Worm (Caenorhabditis elegans): Measurements from ENCODE around the gene mboa-4.

The mboa-4 gene

DNA sequence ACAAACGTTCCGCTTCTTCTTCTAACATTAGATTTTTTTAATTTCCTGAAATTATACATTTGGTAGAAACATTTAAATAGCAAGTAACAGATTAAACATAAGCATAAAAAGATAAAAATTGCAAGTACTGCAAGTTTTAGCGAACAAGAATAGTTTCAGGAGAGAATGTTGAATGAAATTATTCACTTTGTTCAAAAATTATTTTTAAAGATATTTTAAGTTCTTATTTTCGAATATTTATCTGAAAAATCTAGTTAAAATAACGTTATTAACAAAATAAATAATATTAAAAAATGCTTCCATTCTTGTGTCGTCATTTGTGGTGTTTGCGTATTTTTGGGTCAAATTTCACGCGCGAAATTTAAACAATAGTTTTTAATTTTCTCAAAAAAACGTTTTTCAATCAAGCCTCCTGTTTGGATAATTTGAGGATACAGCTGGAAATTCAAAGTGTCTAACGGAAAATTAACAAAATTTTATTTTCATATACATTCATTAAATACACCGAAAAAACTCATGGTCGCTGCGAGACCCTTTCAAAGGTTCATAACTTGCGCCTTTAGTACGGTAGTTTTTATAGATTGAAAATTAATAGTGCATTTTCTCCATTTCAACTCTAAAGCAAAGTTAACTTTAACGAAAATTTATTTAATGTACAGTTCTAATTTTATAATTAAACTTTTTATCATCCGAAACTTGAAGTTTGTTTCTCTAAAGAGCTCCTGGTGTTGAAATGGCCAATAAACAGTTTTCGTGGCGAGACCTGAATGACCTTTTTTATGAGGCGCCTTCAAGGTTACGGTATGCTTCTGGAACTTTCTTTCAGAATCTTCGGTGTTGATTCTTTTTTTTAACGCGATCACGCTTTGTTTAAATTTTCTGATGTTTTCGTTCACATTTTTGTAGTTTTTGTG is 17.2 kb downstream of the mboa-4 start, which contains the start of gene skih-2:
TSS of gene skih-2 (minus strand) at position 51 of the 914 bp plus-strand sequence.
- TF ChIP-seq dao-5 (tag; optimal IDR thresholded peaks at IDR 0.05) (no peak), W03F9.2 (tag; optimal IDR thresholded peaks at IDR 0.05) (peak; percentile 14)

DNA sequence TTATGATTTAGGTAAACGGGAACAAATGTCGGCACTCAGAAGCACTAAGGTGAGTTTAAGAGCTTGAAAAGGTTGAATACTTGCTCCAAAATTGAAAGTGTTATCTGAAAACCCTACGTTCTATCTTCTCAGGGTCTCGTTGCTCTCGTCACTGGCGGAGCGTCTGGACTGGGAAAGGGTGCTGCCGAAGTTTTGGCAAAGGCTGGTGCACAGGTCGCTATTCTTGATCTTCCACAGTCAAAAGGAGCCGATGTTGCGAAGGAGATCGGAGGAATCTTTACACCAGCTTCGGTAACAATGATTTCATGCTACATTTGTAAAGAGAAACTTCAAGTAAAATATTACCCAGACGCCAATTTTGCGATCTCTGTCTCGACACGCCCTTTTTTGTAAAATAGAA is 28.5 kb downstream of the mboa-4 start, which contains the start of gene ard-1:
TSS of gene ard-1 (plus strand) at position 12 of the 400 bp plus-strand sequence.
- no peak for TF ChIP-seq dao-5 (tag; optimal IDR thresholded peaks at IDR 0.05)
- no peak for TF ChIP-seq him-1 (tag; optimal IDR thresholded peaks at IDR 0.05)
- TF ChIP-seq W03F9.2 (tag; optimal IDR thresholded peaks at IDR 0.05) = no peak

DNA sequence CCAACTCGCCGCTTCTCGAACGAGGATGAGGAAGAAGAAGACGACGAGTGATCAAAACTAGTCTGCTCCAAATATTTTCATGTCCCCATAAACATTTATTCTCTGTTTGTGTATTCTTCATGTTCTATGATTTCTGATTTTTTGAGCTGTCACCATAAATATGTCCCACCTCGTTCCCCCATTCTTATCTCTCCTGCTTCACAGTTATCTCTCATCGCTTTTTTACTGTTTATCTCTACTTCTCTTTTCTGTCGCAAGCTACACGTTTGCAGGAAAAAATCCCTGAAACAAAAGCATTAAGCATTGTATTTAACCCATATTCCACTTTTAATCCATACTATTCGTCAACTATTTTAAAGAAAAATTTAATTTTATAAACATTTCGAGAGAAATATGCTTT is 29.0 kb downstream of the mboa-4 start:
- TF ChIP-seq him-1 (tag; optimal IDR thresholded peaks at IDR 0.05) = no peak
- TF ChIP-seq W03F9.2 (tag; optimal IDR thresholded peaks at IDR 0.05) = no peak
- no peak for TF ChIP-seq dao-5 (tag; optimal IDR thresholded peaks at IDR 0.05)

DNA sequence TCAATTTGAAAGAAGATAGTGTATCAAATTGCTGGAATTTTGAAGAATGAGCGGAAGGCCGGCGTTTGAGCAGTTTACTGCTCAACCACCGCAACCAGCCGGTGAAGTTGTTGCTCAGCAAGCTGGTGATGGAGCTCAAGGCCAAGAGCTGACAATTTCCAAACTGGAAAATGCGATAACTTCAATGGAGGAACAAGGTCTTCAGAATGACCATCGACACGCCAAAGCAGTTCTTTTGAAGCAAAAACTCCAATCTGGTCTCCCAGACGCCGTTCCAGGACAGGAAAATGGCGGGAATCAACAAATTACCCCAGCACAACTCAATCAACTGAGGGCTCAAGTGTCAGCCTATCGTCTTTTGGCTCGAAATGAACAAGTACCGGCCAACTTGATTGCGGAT is 33.8 kb downstream of the mboa-4 start:
- TF ChIP-seq dao-5 (tag; optimal IDR thresholded peaks at IDR 0.05) (no peak), W03F9.2 (tag; optimal IDR thresholded peaks at IDR 0.05) (no peak), him-1 (tag; optimal IDR thresholded peaks at IDR 0.05) (no peak)

DNA sequence TGAATTAATAATTGTTTCAGACTA is 34.0 kb downstream of the mboa-4 start, which contains the start of gene swsn-4:
TSS of gene swsn-4 (plus strand) at position 21 of the 24 bp plus-strand sequence.
- TF ChIP-seq him-1 (tag; optimal IDR thresholded peaks at IDR 0.05) = no peak

DNA sequence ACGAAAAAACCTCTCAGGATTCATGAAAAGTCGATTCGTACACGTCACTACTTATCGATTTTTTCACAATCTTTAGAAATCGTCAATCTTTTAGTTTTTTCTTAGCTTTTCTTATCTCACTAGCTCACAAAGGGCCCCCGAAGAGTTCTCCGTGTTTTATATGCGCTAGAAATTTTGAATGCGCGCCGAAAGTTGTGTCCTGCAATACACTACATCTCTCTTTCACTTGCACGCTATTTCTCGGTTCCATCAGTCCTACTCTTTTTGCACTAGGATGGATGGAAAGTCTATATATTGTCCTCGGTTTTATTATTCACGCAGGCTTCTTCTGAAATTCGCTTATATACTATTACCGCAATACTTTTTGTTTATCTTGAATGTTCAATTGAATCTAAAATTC is 34.2 kb downstream of the mboa-4 start:
- TF ChIP-seq W03F9.2 (tag; optimal IDR thresholded peaks at IDR 0.05) (no peak), him-1 (tag; optimal IDR thresholded peaks at IDR 0.05) (no peak), dao-5 (tag; optimal IDR thresholded peaks at IDR 0.05) (no peak)

DNA sequence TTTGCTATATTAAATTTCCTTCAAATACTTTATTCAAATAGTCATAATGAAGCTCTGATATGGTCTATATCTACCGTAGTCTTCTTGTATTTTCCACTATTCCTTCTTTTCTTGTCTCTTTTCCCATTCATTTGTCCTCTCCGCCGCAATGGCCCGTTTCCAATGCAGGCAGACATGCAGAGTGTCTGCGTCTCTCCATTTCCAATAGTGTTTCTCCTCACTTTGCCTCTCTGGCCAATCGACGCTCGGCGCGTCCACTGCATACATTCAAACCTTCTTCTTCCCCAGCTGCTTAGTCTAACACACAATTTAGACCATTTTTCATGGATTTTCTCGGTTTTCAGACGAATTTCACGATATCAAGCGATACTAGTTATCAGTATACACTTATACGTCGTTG is 34.6 kb downstream of the mboa-4 start:
- TF ChIP-seq him-1 (tag; optimal IDR thresholded peaks at IDR 0.05) (no peak), W03F9.2 (tag; optimal IDR thresholded peaks at IDR 0.05) (no peak), dao-5 (tag; optimal IDR thresholded peaks at IDR 0.05) (no peak)

DNA sequence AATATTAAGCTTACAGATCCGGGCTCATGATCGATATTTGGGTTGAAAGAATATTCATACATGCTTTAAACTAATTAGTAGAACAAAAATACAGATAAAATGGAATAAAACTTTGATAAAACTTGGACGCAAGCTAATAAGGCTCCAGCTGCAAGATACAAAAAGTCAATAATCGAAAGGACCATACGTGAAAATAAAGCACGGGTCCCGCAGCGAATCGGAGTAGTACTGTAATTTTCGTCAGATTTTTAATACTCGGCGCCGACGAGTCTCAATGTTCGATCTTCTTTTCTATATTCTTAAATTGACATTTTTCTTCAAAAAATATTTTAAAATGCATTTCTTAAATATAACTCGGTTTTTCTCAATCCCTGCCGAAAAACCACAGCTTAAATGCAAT is 35.1 kb downstream of the mboa-4 start, which contains the start of gene spo-11:
TSS of gene spo-11 (minus strand) at position 189 of the 400 bp plus-strand sequence.
- TF ChIP-seq dao-5 (tag; optimal IDR thresholded peaks at IDR 0.05) = no peak
- TF ChIP-seq him-1 (tag; optimal IDR thresholded peaks at IDR 0.05) = no peak
- TF ChIP-seq W03F9.2 (tag; optimal IDR thresholded peaks at IDR 0.05) = no peak

DNA sequence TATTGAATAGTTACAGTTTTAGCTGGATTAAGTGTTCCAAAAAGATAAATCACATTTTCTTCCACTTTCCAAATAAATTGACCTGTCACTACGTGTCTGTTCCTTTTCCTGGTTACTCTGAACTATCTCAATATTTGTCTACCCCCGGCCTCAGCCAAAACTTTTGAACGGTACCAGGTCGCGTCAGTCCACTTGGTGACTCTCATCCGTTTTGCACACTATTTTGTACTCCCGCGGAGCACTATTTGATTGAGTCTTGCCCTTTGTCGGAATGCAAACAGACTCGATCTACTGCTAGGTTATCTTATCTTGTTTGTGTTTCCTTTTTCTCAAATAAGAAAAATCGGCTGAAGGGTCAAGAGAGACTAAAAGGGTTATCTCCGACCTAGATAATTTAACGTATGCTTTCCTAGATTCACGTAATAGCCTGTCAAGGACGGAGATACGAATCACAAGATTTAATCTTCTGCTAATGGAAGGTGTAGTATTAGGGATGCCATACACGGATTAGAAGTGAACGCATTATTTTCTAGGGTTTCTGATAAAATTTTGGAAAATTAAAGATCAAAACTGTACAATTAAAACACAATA is 39.7 kb downstream of the mboa-4 start:
- TF ChIP-seq him-1 (tag; optimal IDR thresholded peaks at IDR 0.05) (no peak), W03F9.2 (tag; optimal IDR thresholded peaks at IDR 0.05) (no peak), dao-5 (tag; optimal IDR thresholded peaks at IDR 0.05) (no peak)

DNA sequence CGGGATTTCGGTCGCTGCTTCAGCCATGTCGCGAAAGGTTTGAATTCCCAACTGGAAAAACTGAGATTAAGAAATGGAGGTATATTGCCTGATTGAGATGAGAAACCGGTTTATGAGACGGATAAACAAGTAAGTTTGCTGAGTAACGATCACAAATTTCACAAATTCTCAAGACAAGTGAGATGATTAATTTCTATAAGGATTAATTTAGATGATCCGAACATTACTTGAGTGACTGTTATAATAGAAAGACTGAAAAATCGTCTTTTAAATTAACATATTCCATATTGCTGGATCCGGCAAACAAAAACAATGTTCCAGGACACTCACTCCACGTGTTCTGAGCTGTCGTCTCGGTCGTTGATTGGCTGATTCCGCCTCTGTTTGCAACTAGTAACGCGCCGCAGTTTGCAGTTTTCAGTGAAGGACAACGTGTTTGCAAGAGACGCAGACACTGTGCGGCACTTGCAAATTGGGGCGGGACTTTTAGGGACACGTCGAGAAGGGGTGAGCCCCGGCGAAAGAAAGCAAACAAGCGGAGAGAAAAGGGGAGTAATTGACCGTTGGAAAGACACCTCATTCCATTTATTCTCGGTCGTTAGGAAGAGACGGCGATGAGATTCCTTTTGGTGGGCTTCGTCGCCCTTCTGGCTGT is 40.8 kb downstream of the mboa-4 start, which contains the start of the genes imp-2 and enpl-1:
TSS of gene imp-2 (minus strand) at position 51 of the 655 bp plus-strand sequence.
TSS of gene enpl-1 (plus strand) at position 462 of the 655 bp plus-strand sequence.
- TF ChIP-seq dao-5 (tag; optimal IDR thresholded peaks at IDR 0.05) (no peak), W03F9.2 (tag; optimal IDR thresholded peaks at IDR 0.05) (peak; percentile 45), him-1 (tag; optimal IDR thresholded peaks at IDR 0.05) (no peak)

DNA sequence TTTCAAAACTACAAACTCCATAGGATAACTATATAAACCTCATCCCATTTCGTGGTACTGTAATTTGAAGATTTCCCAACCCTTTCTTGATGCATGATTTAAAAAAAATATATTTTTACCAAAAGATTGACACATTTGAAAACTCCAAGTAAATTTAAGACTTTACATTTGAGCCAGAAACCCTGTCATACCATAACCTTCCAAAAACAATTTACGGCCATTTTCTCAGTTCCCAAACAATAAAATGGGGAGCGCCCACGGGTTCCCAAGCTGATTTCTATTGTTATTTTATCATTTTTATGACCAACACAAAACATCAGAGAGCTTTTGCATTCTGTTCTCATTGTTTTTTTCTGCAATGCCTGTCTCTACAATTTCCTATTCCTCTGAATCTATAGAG is 47.1 kb downstream of the mboa-4 start, which contains the start of gene clc-9:
TSS of gene clc-9 (plus strand) at position 301 of the 400 bp plus-strand sequence.
- TF ChIP-seq W03F9.2 (tag; optimal IDR thresholded peaks at IDR 0.05) (no peak), dao-5 (tag; optimal IDR thresholded peaks at IDR 0.05) (no peak), him-1 (tag; optimal IDR thresholded peaks at IDR 0.05) (no peak)

DNA sequence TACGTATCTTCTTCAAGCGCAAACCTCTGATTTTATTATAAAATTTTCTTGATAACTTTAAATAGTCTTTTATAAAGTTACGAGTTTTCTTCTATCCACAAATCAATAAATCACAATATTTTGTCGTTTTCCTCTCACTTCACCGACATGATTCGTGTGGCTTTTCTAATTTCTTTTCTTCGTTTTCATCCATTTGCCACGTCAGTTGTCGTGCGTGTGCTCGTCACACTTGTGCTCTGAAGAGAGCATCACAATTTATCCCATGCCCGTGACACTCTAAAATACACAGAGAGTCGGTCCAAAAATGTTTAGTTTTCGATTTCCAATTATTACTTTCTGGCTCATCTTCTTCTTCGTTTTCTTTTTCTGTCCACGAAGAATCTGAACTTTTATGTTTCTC is 47.9 kb downstream of the mboa-4 start:
- TF ChIP-seq dao-5 (tag; optimal IDR thresholded peaks at IDR 0.05) = no peak
- TF ChIP-seq him-1 (tag; optimal IDR thresholded peaks at IDR 0.05) = no peak
- no peak for TF ChIP-seq W03F9.2 (tag; optimal IDR thresholded peaks at IDR 0.05)

DNA sequence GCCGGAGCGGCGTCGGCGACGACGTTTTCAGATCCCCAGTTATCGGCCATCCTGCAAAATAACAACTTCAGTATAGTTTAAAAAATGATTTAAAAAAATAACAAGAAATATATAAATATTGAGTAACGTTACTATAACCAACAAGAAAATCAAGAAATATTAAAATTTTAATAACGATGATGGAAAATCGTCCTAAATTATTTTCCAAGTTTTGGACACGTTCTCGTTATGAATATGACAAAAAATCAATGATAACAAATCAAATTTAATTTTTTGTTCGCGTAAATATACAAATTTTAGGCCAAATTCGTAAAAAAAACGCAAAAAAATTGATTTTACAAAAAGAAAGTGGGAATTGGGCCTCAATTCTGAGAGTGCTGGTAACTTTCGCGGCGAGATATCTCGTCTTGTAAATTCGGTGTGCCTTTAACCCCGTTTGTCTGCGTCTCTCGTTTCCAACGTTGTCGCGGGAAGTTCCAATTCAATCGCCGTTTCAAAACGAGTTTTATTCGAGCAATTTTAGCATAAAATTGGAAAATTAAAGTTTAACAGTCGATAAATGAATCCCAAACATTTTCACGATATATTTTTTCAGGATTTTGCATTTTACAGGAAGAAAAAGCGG is 48.7 kb downstream of the mboa-4 start, which contains the start of gene rps-5:
TSS of gene rps-5 (minus strand) at position 51 of the 625 bp plus-strand sequence.
- TF ChIP-seq him-1 (tag; optimal IDR thresholded peaks at IDR 0.05) (no peak), W03F9.2 (tag; optimal IDR thresholded peaks at IDR 0.05) (peak; percentile 71)

DNA sequence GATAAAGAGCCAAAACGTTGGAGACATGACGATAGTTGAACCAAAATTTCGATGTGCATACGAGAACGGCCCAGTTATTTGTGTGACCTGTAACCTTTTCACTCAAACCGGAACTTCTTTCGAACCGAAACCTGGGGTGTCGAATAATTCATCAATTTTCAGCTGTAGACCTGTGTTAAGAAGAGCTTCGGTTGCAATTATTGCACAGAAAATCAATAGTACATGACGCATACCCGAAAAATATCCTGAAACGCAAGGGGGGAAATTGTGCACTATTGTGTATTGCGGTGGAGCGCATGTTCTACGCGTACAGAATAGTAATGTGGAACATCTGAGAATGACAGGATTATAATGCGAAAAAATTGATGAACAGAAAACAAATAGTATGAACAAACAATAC is 50.0 kb downstream of the mboa-4 start, which contains the start of gene pigk-1:
TSS of gene pigk-1 (minus strand) at position 248 of the 400 bp plus-strand sequence.
- TF ChIP-seq W03F9.2 (tag; optimal IDR thresholded peaks at IDR 0.05) (no peak), dao-5 (tag; optimal IDR thresholded peaks at IDR 0.05) (no peak), him-1 (tag; optimal IDR thresholded peaks at IDR 0.05) (no peak)

Measured in whole organism, L4/young adult.